Fruit fly (Drosophila melanogaster): ENCODE data around the gene comm.

- TF ChIP-seq salr (GFP tag; optimal IDR thresholded peaks at IDR 0.05) (no peak), Eip75B (GFP tag; optimal IDR thresholded peaks at IDR 0.05) (no peak), Blimp-1 (GFP tag; optimal IDR thresholded peaks at IDR 0.05) (no peak), CG6854 (GFP tag; optimal IDR thresholded peaks at IDR 0.05) (no peak), net (GFP tag; optimal IDR thresholded peaks at IDR 0.05) (no peak), fd59A (GFP tag; optimal IDR thresholded peaks at IDR 0.05) (no peak), Sox102F (GFP tag; optimal IDR thresholded peaks at IDR 0.05) (no peak), Hr4 (GFP tag; optimal IDR thresholded peaks at IDR 0.05) (no peak), Sox15 (GFP tag; optimal IDR thresholded peaks at IDR 0.05) (no peak)
Observed at dm6 chr3L:15702191-15702590, 26.0 kb downstream of the comm start.
